Worm (Caenorhabditis elegans) whole organism, late embryonic: ENCODE data around the gene Y50D7A.1.

Experiments
- ama-1 ChIP-seq: fragments of 150-350 bp; optimal IDR thresholded peaks from 2 replicates; lab custom pipeline; 2014
- ceh-2 ChIP-seq: sonication (generic microtip); optimal IDR thresholded peaks from 2 replicates; lab custom pipeline; 2016; ENCODE audit warnings: missing genotype, missing genetic modification characterization, missing compliant biosample characterization
- dve-1 ChIP-seq: sonication (generic microtip); optimal IDR thresholded peaks from 2 replicates; lab custom pipeline; 2017; ENCODE audit warnings: antibody characterized with exemption, mild to moderate bottlenecking, missing genetic modification characterization, missing compliant biosample characterization
- fkh-10 ChIP-seq: fragments of 150-350 bp; optimal IDR thresholded peaks from 2 replicates; lab custom pipeline; 2014; ENCODE audit warnings: missing biosample characterization, missing genetic modification reagents, missing genetic modification characterization
- ref-2 ChIP-seq: sonication (generic microtip); optimal IDR thresholded peaks from 2 replicates; lab custom pipeline; 2016; ENCODE audit warnings: missing genetic modification characterization, missing compliant biosample characterization
- ztf-16 ChIP-seq: sonication (generic microtip); optimal IDR thresholded peaks from 2 replicates; lab custom pipeline; 2017; ENCODE audit warnings: missing genetic modification characterization, missing compliant biosample characterization

ce11 chrIII:346942-347341 is 54.5 kb downstream of the Y50D7A.1 start:
- no peak for TF ChIP-seq fkh-10
- TF ChIP-seq dve-1 = no peak
- TF ChIP-seq ztf-16 (tag; lab: Kevin White, UChicago) = no peak
- TF ChIP-seq ceh-2 (tag; lab: Kevin White, UChicago) = no peak
- TF ChIP-seq ama-1 (lab: Kevin White, UChicago) = no peak
- no peak for TF ChIP-seq ref-2
